Fruit fly (Drosophila melanogaster): Measurements from ENCODE around the gene CG40160.

- TF ChIP-seq dl (GFP tag; optimal IDR thresholded peaks at IDR 0.05; ENCODE audit: insufficient read depth in 1 of 2, partially characterized antibody in 2 of 2) (no peak), Hnf4 (GFP tag; optimal IDR thresholded peaks at IDR 0.05) (no peak), fru (GFP tag; optimal IDR thresholded peaks at IDR 0.05) (no peak), GATAd (GFP tag; optimal IDR thresholded peaks at IDR 0.05) (no peak), Myc (optimal IDR thresholded peaks at IDR 0.05) (no peak), h (GFP tag; optimal IDR thresholded peaks at IDR 0.05) (no peak), Abd-B (GFP tag; optimal IDR thresholded peaks at IDR 0.05) (no peak), usp (GFP tag; optimal IDR thresholded peaks at IDR 0.05) (no peak), dsf (GFP tag; optimal IDR thresholded peaks at IDR 0.05; ENCODE audit: borderline replicate concordance) (no peak)
Observed at dm6 chr3L:26224016-26224415, 8.4 kb downstream of the CG40160 start.

All from whole organism, wandering third instar larva.